Worm (Caenorhabditis elegans) whole organism, L1 larva: Measurements from ENCODE around the gene cul-6.

Source experiments
- C34B4.2 ChIP-seq: sonication (generic microtip); optimal IDR thresholded peaks from 2 replicates; lab custom pipeline; 2017; ENCODE audit warnings: mild to moderate bottlenecking, missing genetic modification characterization, missing compliant biosample characterization
- Y116A8C.19 ChIP-seq: sonication (generic microtip); optimal IDR thresholded peaks from 2 replicates; lab custom pipeline; 2016; ENCODE audit warnings: missing compliant biosample characterization, missing genetic modification characterization, borderline replicate concordance
- aha-1 ChIP-seq: fragments of 150-350 bp; optimal IDR thresholded peaks from 2 replicates; lab custom pipeline; 2014; ENCODE audit warnings: missing biosample characterization, missing genetic modification characterization
- alr-1 ChIP-seq: fragments of 200-800 bp; sonication (Bioruptor generic); optimal IDR thresholded peaks from 2 replicates; lab custom pipeline; 2018; ENCODE audit warnings: borderline replicate concordance, mild to moderate bottlenecking, missing genetic modification characterization, missing compliant biosample characterization
- aly-2 ChIP-seq: fragments of 150-350 bp; optimal IDR thresholded peaks from 2 replicates; lab custom pipeline; 2014; ENCODE audit warnings: missing biosample characterization, missing genetic modification characterization
- blmp-1 ChIP-seq: fragments of 150-350 bp; optimal IDR thresholded peaks from 2 replicates; lab custom pipeline; 2014; ENCODE audit warnings: missing biosample characterization, missing genetic modification characterization
- ceh-63 ChIP-seq: fragments of 200-800 bp; sonication (Bioruptor generic); optimal IDR thresholded peaks from 2 replicates; lab custom pipeline; 2018; ENCODE audit warnings: mild to moderate bottlenecking, missing genetic modification characterization, missing compliant biosample characterization
- ceh-8 ChIP-seq: fragments of 200-800 bp; sonication (Bioruptor generic); optimal IDR thresholded peaks from 2 replicates; lab custom pipeline; 2018; ENCODE audit warnings: mild to moderate bottlenecking, missing genetic modification characterization, moderate library complexity, missing compliant biosample characterization
- ceh-82 ChIP-seq, 3 experiments: fragments of 150-350 bp in 1 of 3; sonication (generic microtip) in 2 of 3; optimal IDR thresholded peaks; 2 replicates each; lab custom pipeline; 2014 to 2017; ENCODE audit warnings: missing biosample characterization in 3 of 3, missing genetic modification characterization in 3 of 3
- ceh-88 ChIP-seq: fragments of 200-800 bp; sonication (Bioruptor generic); IDR thresholded peaks from 2 replicates; pipeline ENCODE4 v1.3.6; 2022; ENCODE audit warnings: missing genetic modification characterization, missing compliant biosample characterization
- ceh-90 ChIP-seq: sonication (generic microtip); optimal IDR thresholded peaks from 2 replicates; lab custom pipeline; 2016; ENCODE audit warnings: missing genetic modification characterization, missing compliant biosample characterization
- efl-1 ChIP-seq, 4 experiments: fragments of 150-350 bp; optimal IDR thresholded peaks in 3 of 4; peaks in 1 of 4; 1 replicate in 1 of 4; 2 replicates in 3 of 4; lab custom pipeline; 2014; ENCODE audit warnings: missing biosample characterization in 2 of 4, missing genetic modification characterization in 2 of 4, missing genetic modification reagents in 2 of 4
- fkh-8 ChIP-seq: sonication (generic microtip); optimal IDR thresholded peaks from 2 replicates; lab custom pipeline; 2016; ENCODE audit warnings: mild to moderate bottlenecking, missing genetic modification characterization, missing compliant biosample characterization
- fos-1 ChIP-seq: fragments of 150-350 bp; optimal IDR thresholded peaks from 2 replicates; lab custom pipeline; 2014; ENCODE audit warnings: missing biosample characterization, missing genetic modification characterization
- isw-1 ChIP-seq: fragments of 200-800 bp; sonication (Bioruptor generic); IDR thresholded peaks from 2 replicates; pipeline ENCODE4 v1.3.6; 2022; ENCODE audit warnings: missing genetic modification characterization, missing compliant biosample characterization
- jun-1 ChIP-seq: fragments of 150-350 bp; optimal IDR thresholded peaks from 2 replicates; lab custom pipeline; 2014; ENCODE audit warnings: missing biosample characterization, missing genetic modification reagents, missing genetic modification characterization
- lin-14 ChIP-seq: fragments of 200-800 bp; sonication (Bioruptor generic); optimal IDR thresholded peaks from 2 replicates; lab custom pipeline; 2018; ENCODE audit warnings: mild to moderate bottlenecking, missing genetic modification characterization, moderate library complexity, missing compliant biosample characterization
- lin-15B ChIP-seq: fragments of 150-350 bp; sonication (generic microtip); optimal IDR thresholded peaks from 3 replicates; lab custom pipeline; 2014; ENCODE audit warnings: missing biosample characterization, missing genetic modification characterization
- lsy-2 ChIP-seq, 2 experiments: fragments of 150-350 bp; optimal IDR thresholded peaks; 2 replicates each; lab custom pipeline; 2014; ENCODE audit warnings: missing biosample characterization in 2 of 2, missing genetic modification characterization in 2 of 2
- nhr-11 ChIP-seq: fragments of 150-350 bp; optimal IDR thresholded peaks from 2 replicates; lab custom pipeline; 2014; ENCODE audit warnings: missing biosample characterization, missing genetic modification characterization
- nhr-19 ChIP-seq: fragments of 200-800 bp; sonication (Bioruptor generic); conservative IDR thresholded peaks from 2 replicates; pipeline ENCODE4 v1.3.6; 2022; ENCODE audit warnings: missing genetic modification characterization, missing compliant biosample characterization
- nhr-237 ChIP-seq: fragments of 150-350 bp; optimal IDR thresholded peaks from 2 replicates; lab custom pipeline; 2014; ENCODE audit warnings: missing biosample characterization, missing genetic modification characterization
- nhr-71 ChIP-seq: sonication (generic microtip); optimal IDR thresholded peaks from 2 replicates; lab custom pipeline; 2016; ENCODE audit warnings: mild to moderate bottlenecking, missing genetic modification characterization, moderate library complexity, missing compliant biosample characterization
- nhr-76 ChIP-seq: sonication (generic microtip); optimal IDR thresholded peaks from 2 replicates; lab custom pipeline; 2017; ENCODE audit warnings: missing biosample characterization, missing genetic modification characterization
- nhr-77 ChIP-seq: fragments of 150-350 bp; optimal IDR thresholded peaks from 2 replicates; lab custom pipeline; 2014; ENCODE audit warnings: missing biosample characterization, missing genetic modification characterization
- pqm-1 ChIP-seq: sonication (generic microtip); optimal IDR thresholded peaks from 3 replicates; lab custom pipeline; 2017; ENCODE audit warnings: missing biosample characterization, missing genetic modification characterization
- snu-23 ChIP-seq: sonication (generic microtip); optimal IDR thresholded peaks from 2 replicates; lab custom pipeline; 2016; ENCODE audit warnings: missing genetic modification characterization, missing compliant biosample characterization
- sox-4 ChIP-seq: sonication (generic microtip); optimal IDR thresholded peaks from 2 replicates; lab custom pipeline; 2016; ENCODE audit warnings: missing genetic modification characterization, missing compliant biosample characterization
- sptf-1 ChIP-seq: fragments of 150-350 bp; optimal IDR thresholded peaks from 2 replicates; lab custom pipeline; 2014; ENCODE audit warnings: missing biosample characterization, missing genetic modification characterization
- sup-37 ChIP-seq: fragments of 200-800 bp; sonication (Bioruptor generic); optimal IDR thresholded peaks from 2 replicates; lab custom pipeline; 2018; ENCODE audit warnings: mild to moderate bottlenecking, missing genetic modification characterization, missing compliant biosample characterization
- tbx-2 ChIP-seq: sonication (generic microtip); optimal IDR thresholded peaks from 2 replicates; lab custom pipeline; 2016; ENCODE audit warnings: missing genetic modification characterization, missing compliant biosample characterization
- unc-130 ChIP-seq: fragments of 150-350 bp; optimal IDR thresholded peaks from 2 replicates; lab custom pipeline; 2017; ENCODE audit warnings: missing biosample characterization, missing genetic modification characterization, inconsistent platforms
- unc-62 ChIP-seq: fragments of 150-350 bp; optimal IDR thresholded peaks from 2 replicates; lab custom pipeline; 2014; ENCODE audit warnings: missing biosample characterization, missing genetic modification reagents, missing genetic modification characterization
- unc-86 ChIP-seq: sonication (generic microtip); optimal IDR thresholded peaks from 2 replicates; lab custom pipeline; 2016; ENCODE audit warnings: missing genetic modification characterization, missing compliant biosample characterization
- unc-98 ChIP-seq: fragments of 200-800 bp; sonication (Bioruptor generic); IDR thresholded peaks from 2 replicates; pipeline ENCODE4 v1.3.6; 2022; ENCODE audit warnings: missing genetic modification characterization, missing compliant biosample characterization
- vab-15 ChIP-seq: sonication (generic microtip); optimal IDR thresholded peaks from 2 replicates; lab custom pipeline; 2017; ENCODE audit warnings: missing genotype, mild to moderate bottlenecking, missing genetic modification characterization, missing compliant biosample characterization
- xbp-1 ChIP-seq: sonication (generic microtip); optimal IDR thresholded peaks from 2 replicates; lab custom pipeline; 2016; ENCODE audit warnings: missing genetic modification characterization, missing compliant biosample characterization
- zag-1 ChIP-seq: fragments of 150-350 bp; optimal IDR thresholded peaks from 2 replicates; lab custom pipeline; 2014; ENCODE audit warnings: missing biosample characterization, missing genetic modification characterization
- ztf-11 ChIP-seq, 2 experiments: sonication (generic microtip); optimal IDR thresholded peaks; 2 replicates each; lab custom pipeline; 2016 to 2017; ENCODE audit warnings: missing genetic modification characterization in 2 of 2, missing biosample characterization in 1 of 2, missing compliant biosample characterization in 1 of 2
- ztf-4 ChIP-seq: fragments of 150-350 bp; optimal IDR thresholded peaks from 2 replicates; lab custom pipeline; 2014; ENCODE audit warnings: missing biosample characterization, missing genetic modification characterization

cul-6 gene

DNA sequence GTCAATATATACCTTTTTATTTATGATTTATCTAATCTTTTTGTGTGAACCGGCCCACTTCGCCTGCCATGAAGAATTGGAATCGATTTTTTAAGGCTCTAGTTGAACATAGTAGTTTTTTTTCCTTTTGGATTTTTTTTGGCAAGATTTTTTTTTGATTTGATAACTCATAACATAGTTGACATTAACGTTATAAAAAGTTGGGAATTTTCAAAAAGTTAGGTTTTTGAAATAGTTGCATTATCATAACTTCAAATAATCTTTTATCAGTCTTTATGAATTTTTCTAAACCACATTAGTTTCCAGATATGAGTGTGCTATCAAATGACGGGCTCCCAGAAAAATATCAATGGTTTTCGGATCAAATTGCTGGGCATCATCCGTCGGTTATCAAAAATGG is 42.4 kb downstream of the cul-6 start, which contains the start of gene ipmk-1:
TSS of gene ipmk-1 (plus strand) at position 301 of the 400 bp plus-strand sequence.
- TF ChIP-seq nhr-76 (tag; lab: Kevin White, UChicago): no peak
- no peak for TF ChIP-seq alr-1 (tag; lab: Kevin White, UChicago)
- no peak for TF ChIP-seq ztf-4
- TF ChIP-seq lin-15B: no peak
- no peak for TF ChIP-seq ceh-63 (GFP tag; lab: Kevin White, UChicago)
- no peak for TF ChIP-seq ceh-90 (tag; lab: Kevin White, UChicago)
- TF ChIP-seq lsy-2 (tag; optimal IDR thresholded peaks at IDR 0.05; lab: Kevin White, UChicago): no peak
- TF ChIP-seq unc-62 (GFP tag; lab: Kevin White, UChicago): no peak
- TF ChIP-seq nhr-19: no peak
- no peak for TF ChIP-seq C34B4.2 (tag; lab: Kevin White, UChicago)
- no peak for TF ChIP-seq sup-37
- no peak for TF ChIP-seq ceh-82 (tag; optimal IDR thresholded peaks at IDR 0.05; lab: Kevin White, UChicago)
- TF ChIP-seq lin-14 (GFP tag; lab: Kevin White, UChicago): no peak
- no peak for TF ChIP-seq nhr-237 (tag; lab: Kevin White, UChicago)
- TF ChIP-seq fkh-8 (tag; lab: Kevin White, UChicago): no peak

DNA sequence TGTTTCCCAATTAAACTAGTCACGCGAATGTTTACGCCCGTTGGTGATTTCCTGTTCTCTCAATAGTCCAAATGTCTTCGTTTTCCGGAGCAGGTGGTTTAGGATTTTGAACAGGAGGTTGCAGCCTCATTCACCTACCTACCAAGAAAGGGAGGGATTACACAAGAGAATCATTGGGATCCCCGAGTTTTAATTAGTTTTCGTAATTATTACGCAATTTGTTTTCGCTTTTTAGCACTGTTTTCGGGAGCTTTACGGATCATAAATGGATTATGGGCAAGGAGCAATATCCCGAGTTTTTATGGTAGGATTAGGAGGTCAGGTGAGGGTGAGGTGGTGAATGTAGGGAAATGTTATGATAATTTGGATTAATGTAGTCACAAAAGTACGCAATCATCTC is 44.3 kb downstream of the cul-6 start:
- no peak for TF ChIP-seq ceh-63 (GFP tag; lab: Kevin White, UChicago)
- TF ChIP-seq pqm-1 (tag; lab: Kevin White, UChicago): no peak
- TF ChIP-seq Y116A8C.19 (tag; lab: Kevin White, UChicago): no peak
- TF ChIP-seq nhr-76 (tag; lab: Kevin White, UChicago): no peak
- no peak for TF ChIP-seq efl-1 (optimal IDR thresholded peaks at IDR 0.05; lab: Kevin White, UChicago)
- TF ChIP-seq efl-1 (GFP tag; optimal IDR thresholded peaks at IDR 0.05 in 1 of 2; lab: Kevin White, UChicago): no peak
- no peak for TF ChIP-seq nhr-237 (tag; lab: Kevin White, UChicago)
- no peak for TF ChIP-seq aly-2 (tag; lab: Kevin White, UChicago)
- no peak for TF ChIP-seq ceh-82 (tag; optimal IDR thresholded peaks at IDR 0.05; lab: Kevin White, UChicago)
- TF ChIP-seq ztf-11 (tag; optimal IDR thresholded peaks at IDR 0.05; lab: Kevin White, UChicago): no peak
- TF ChIP-seq zag-1 (tag; lab: Kevin White, UChicago): no peak
- no peak for TF ChIP-seq unc-98
- no peak for TF ChIP-seq tbx-2
- TF ChIP-seq lin-14 (GFP tag; lab: Kevin White, UChicago): no peak
- no peak for TF ChIP-seq xbp-1 (tag; lab: Kevin White, UChicago)
- TF ChIP-seq sptf-1 (tag; lab: Kevin White, UChicago): no peak
- TF ChIP-seq nhr-71 (tag; lab: Kevin White, UChicago): no peak
- no peak for TF ChIP-seq isw-1
- TF ChIP-seq vab-15 (tag; lab: Kevin White, UChicago): no peak

DNA sequence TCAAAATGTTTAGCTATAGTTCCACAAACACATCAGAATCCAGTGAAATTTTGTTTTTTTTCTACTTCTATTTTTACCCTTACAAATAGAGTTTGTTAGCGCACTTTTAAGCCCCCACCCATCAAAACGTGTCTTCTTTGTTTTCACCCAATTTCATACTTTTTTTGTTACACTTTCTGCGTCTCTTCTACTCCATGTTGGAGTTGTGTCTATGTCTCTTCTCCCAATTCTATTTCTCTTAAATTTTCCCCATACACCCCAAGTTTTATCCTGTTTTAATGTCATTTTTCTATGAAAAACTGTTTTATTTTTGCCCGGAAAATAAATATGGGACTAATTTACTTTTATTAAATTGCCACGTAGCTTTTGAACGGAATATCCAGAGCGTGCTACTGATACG is 44.9 kb downstream of the cul-6 start:
- TF ChIP-seq nhr-11 (tag; lab: Kevin White, UChicago) (no peak), sox-4 (tag; lab: Kevin White, UChicago) (no peak), ceh-8 (GFP tag; lab: Kevin White, UChicago) (no peak), nhr-237 (tag; lab: Kevin White, UChicago) (no peak), fos-1 (tag; lab: Kevin White, UChicago) (no peak), efl-1 (optimal IDR thresholded peaks at IDR 0.05; lab: Kevin White, UChicago) (peak; percentile 27 to 43), efl-1 (GFP tag; optimal IDR thresholded peaks at IDR 0.05 in 1 of 2; lab: Kevin White, UChicago) (peak in 1 of 2 experiments; percentile 81), jun-1 (no peak), tbx-2 (no peak), lsy-2 (tag; optimal IDR thresholded peaks at IDR 0.05; lab: Kevin White, UChicago) (peak in 1 of 2 experiments; percentile 35), xbp-1 (tag; lab: Kevin White, UChicago) (no peak), C34B4.2 (tag; lab: Kevin White, UChicago) (no peak), blmp-1 (tag; lab: Kevin White, UChicago) (peak; percentile 37), snu-23 (peak; percentile 2), unc-86 (tag; lab: Kevin White, UChicago) (no peak), nhr-77 (no peak), ceh-88 (no peak), unc-130 (tag; lab: Kevin White, UChicago) (no peak), nhr-19 (no peak), aha-1 (tag; lab: Kevin White, UChicago) (no peak), alr-1 (tag; lab: Kevin White, UChicago) (no peak), lin-14 (GFP tag; lab: Kevin White, UChicago) (peak; percentile 14)
- TF ChIP-seq, all 84 proteins: peak for 5
